Fruit fly (Drosophila melanogaster) whole organism, prepupa: ENCODE results near the gene anchor.

Experiments used
- Blimp-1 ChIP-seq: fragments of 200-800 bp; sonication (Bioruptor generic); optimal IDR thresholded peaks from 3 replicates; lab custom pipeline; 2017; ENCODE audit warnings: missing biosample characterization, missing genetic modification characterization, mild to moderate bottlenecking, moderate library complexity, missing genetic modification reagents
- CG11294 ChIP-seq: fragments of 200-800 bp; sonication (Bioruptor generic); IDR thresholded peaks from 2 replicates; pipeline ENCODE4 v1.3.6; 2022; ENCODE audit warnings: missing biosample characterization, missing genetic modification characterization
- CG11762 ChIP-seq: fragments of 200-800 bp; sonication (Bioruptor generic); optimal IDR thresholded peaks from 3 replicates; lab custom pipeline; 2016; ENCODE audit warnings: missing biosample characterization, missing genetic modification characterization; ENCODE audit not compliant: insufficient read depth
- CG6854 ChIP-seq: fragments of 200-800 bp; sonication (Bioruptor generic); optimal IDR thresholded peaks from 2 replicates; lab custom pipeline; 2017; ENCODE audit warnings: missing biosample characterization, mild to moderate bottlenecking, missing genetic modification characterization
- CG8119 ChIP-seq: fragments of 200-800 bp; sonication (Bioruptor generic); IDR thresholded peaks from 3 replicates; pipeline ENCODE4 v1.3.6; 2022; ENCODE audit warnings: missing biosample characterization, missing genetic modification characterization
- Eip75B ChIP-seq: fragments of 200-800 bp; sonication (Bioruptor generic); optimal IDR thresholded peaks from 3 replicates; lab custom pipeline; 2016; ENCODE audit warnings: missing biosample characterization, missing genetic modification characterization
- eg ChIP-seq: fragments of 200-800 bp; sonication (Bioruptor generic); IDR thresholded peaks from 3 replicates; pipeline ENCODE4 v1.3.6; 2022; ENCODE audit warnings: missing biosample characterization, missing genetic modification characterization
- fkh ChIP-seq: fragments of 200-800 bp; sonication (Bioruptor generic); optimal IDR thresholded peaks from 3 replicates; lab custom pipeline; 2017; ENCODE audit warnings: missing biosample characterization, mild to moderate bottlenecking, missing genetic modification characterization, moderate library complexity
- pdm3 ChIP-seq: fragments of 200-800 bp; sonication (Bioruptor generic); optimal IDR thresholded peaks from 3 replicates; lab custom pipeline; 2016; ENCODE audit warnings: missing biosample characterization, missing genetic modification characterization

DNA sequence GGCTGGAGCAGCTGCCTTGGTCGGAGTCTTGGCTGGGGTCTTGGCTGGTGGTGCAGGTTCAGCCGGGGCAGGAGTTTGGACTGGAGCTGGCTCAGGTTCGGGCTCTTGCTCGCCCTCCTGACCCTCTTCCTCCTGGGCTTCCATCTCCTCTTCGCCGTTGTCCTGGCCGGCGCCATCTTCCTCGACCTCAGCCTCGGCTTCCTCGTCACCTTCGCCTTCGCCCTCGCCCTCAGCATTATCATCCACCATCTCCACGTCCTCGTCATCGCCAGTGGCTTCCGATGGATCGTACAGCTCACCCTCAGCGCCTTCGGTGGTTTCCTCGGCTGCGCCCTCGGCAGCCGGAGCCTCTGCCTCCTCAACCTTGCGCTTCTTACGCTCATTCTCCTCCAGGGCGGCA, 17.0 kb downstream of the anchor start:
- TF ChIP-seq CG11762 (no peak), Blimp-1 (GFP tag; lab: Kevin White, UChicago) (no peak), Eip75B (GFP tag; lab: Kevin White, UChicago) (no peak), CG8119 (no peak), pdm3 (no peak), CG6854 (GFP tag; lab: Kevin White, UChicago) (no peak), fkh (GFP tag; lab: Kevin White, UChicago) (no peak), CG11294 (GFP tag; lab: Robert Waterston, UW) (no peak), eg (GFP tag; lab: Robert Waterston, UW) (no peak)
